Worm (Caenorhabditis elegans) whole organism, mixed stage, embryonic: ENCODE measurements around the gene F18E3.13.

Experiments used
- M03D4.4 ChIP-seq: sonication (generic microtip); optimal IDR thresholded peaks from 2 replicates; lab custom pipeline; 2017; ENCODE audit warnings: mild to moderate bottlenecking, missing genetic modification characterization, missing compliant biosample characterization
- bed-3 ChIP-seq: fragments of 200-800 bp; sonication (Bioruptor generic); optimal IDR thresholded peaks from 3 replicates; lab custom pipeline; 2018; ENCODE audit warnings: mild to moderate bottlenecking, missing genetic modification characterization, moderate library complexity, missing compliant biosample characterization
- ceh-43 ChIP-seq: fragments of 200-800 bp; sonication (Bioruptor generic); optimal IDR thresholded peaks from 2 replicates; lab custom pipeline; 2018; ENCODE audit warnings: mild to moderate bottlenecking, missing genetic modification characterization, moderate library complexity, missing compliant biosample characterization
- ceh-83 ChIP-seq: fragments of 200-800 bp; sonication (Bioruptor generic); optimal IDR thresholded peaks from 2 replicates; lab custom pipeline; 2018; ENCODE audit warnings: mild to moderate bottlenecking, missing genetic modification characterization, missing compliant biosample characterization
- ces-1 ChIP-seq: fragments of 150-350 bp; optimal IDR thresholded peaks from 2 replicates; lab custom pipeline; 2014; ENCODE audit warnings: missing biosample characterization, missing genetic modification reagents, missing genetic modification characterization
- cnd-1 ChIP-seq: fragments of 200-800 bp; sonication (Bioruptor generic); optimal IDR thresholded peaks from 2 replicates; lab custom pipeline; 2018; ENCODE audit warnings: mild to moderate bottlenecking, missing genetic modification characterization, missing compliant biosample characterization
- drap-1 ChIP-seq: fragments of 200-800 bp; sonication (Bioruptor generic); optimal IDR thresholded peaks from 3 replicates; lab custom pipeline; 2018; ENCODE audit warnings: mild to moderate bottlenecking, missing genetic modification characterization, missing compliant biosample characterization
- elt-1 ChIP-seq: sonication (generic microtip); optimal IDR thresholded peaks from 2 replicates; lab custom pipeline; 2017; ENCODE audit warnings: missing genetic modification characterization, mild to moderate bottlenecking, missing compliant biosample characterization, antibody characterized with exemption, moderate library complexity, borderline replicate concordance; ENCODE audit not compliant: insufficient read depth
- elt-3 ChIP-seq: fragments of 150-350 bp; optimal IDR thresholded peaks from 2 replicates; lab custom pipeline; 2014; ENCODE audit warnings: missing biosample characterization, missing genetic modification characterization
- ham-2 ChIP-seq: fragments of 200-800 bp; sonication (Bioruptor generic); optimal IDR thresholded peaks from 2 replicates; lab custom pipeline; 2018; ENCODE audit warnings: mild to moderate bottlenecking, missing genetic modification characterization, missing compliant biosample characterization
- lin-13 ChIP-seq: fragments of 150-350 bp; optimal IDR thresholded peaks from 2 replicates; lab custom pipeline; 2014; ENCODE audit warnings: missing biosample characterization, missing genetic modification characterization
- lin-32 ChIP-seq: fragments of 200-800 bp; sonication (Bioruptor generic); optimal IDR thresholded peaks from 2 replicates; lab custom pipeline; 2018; ENCODE audit warnings: mild to moderate bottlenecking, missing genetic modification characterization, missing compliant biosample characterization
- lsy-2 ChIP-seq: fragments of 150-350 bp; optimal IDR thresholded peaks from 2 replicates; lab custom pipeline; 2014; ENCODE audit warnings: missing biosample characterization, missing genetic modification characterization
- mab-5 ChIP-seq: fragments of 150-350 bp; optimal IDR thresholded peaks from 2 replicates; lab custom pipeline; 2014; ENCODE audit warnings: missing biosample characterization, missing genetic modification characterization
- mep-1 ChIP-seq: fragments of 150-350 bp; optimal IDR thresholded peaks from 2 replicates; lab custom pipeline; 2017; ENCODE audit warnings: missing biosample characterization, missing genetic modification reagents, missing genetic modification characterization, inconsistent platforms
- mls-2 ChIP-seq: sonication (generic microtip); optimal IDR thresholded peaks from 2 replicates; lab custom pipeline; 2016; ENCODE audit warnings: mild to moderate bottlenecking, missing genetic modification characterization, moderate library complexity, missing compliant biosample characterization
- nhr-2 ChIP-seq: fragments of 150-350 bp; optimal IDR thresholded peaks from 2 replicates; lab custom pipeline; 2014; ENCODE audit warnings: missing biosample characterization, missing genetic modification characterization
- nhr-237 ChIP-seq: fragments of 150-350 bp; optimal IDR thresholded peaks from 2 replicates; lab custom pipeline; 2014; ENCODE audit warnings: missing biosample characterization, missing genetic modification characterization
- nhr-28 ChIP-seq: fragments of 150-350 bp; optimal IDR thresholded peaks from 2 replicates; lab custom pipeline; 2014; ENCODE audit warnings: missing biosample characterization, missing genetic modification characterization
- nhr-76 ChIP-seq: sonication (generic microtip); optimal IDR thresholded peaks from 2 replicates; lab custom pipeline; 2017; ENCODE audit warnings: missing biosample characterization, missing genetic modification characterization
- pha-4 ChIP-seq: fragments of 150-350 bp; optimal IDR thresholded peaks from 2 replicates; lab custom pipeline; 2018; ENCODE audit warnings: missing biosample characterization, missing genetic modification reagents, missing genetic modification characterization
- sem-2 ChIP-seq: fragments of 200-800 bp; sonication (Bioruptor generic); optimal IDR thresholded peaks from 2 replicates; lab custom pipeline; 2018; ENCODE audit warnings: mild to moderate bottlenecking, missing genetic modification characterization, missing compliant biosample characterization
- sptf-1 ChIP-seq: sonication (generic microtip); optimal IDR thresholded peaks from 2 replicates; lab custom pipeline; 2017; ENCODE audit warnings: mild to moderate bottlenecking, missing genetic modification characterization, moderate library complexity, missing compliant biosample characterization
- tbx-8 ChIP-seq: fragments of 200-800 bp; sonication (Bioruptor generic); optimal IDR thresholded peaks from 2 replicates; lab custom pipeline; 2018; ENCODE audit warnings: mild to moderate bottlenecking, missing genetic modification characterization, moderate library complexity, missing compliant biosample characterization
- unc-120 ChIP-seq: sonication (generic microtip); optimal IDR thresholded peaks from 2 replicates; lab custom pipeline; 2017; ENCODE audit warnings: missing genetic modification characterization, missing compliant biosample characterization; ENCODE audit not compliant: poor library complexity, severe bottlenecking
- unc-39 ChIP-seq: fragments of 150-350 bp; optimal IDR thresholded peaks from 2 replicates; lab custom pipeline; 2014; ENCODE audit warnings: missing biosample characterization, missing genetic modification characterization
- unc-62 ChIP-seq: fragments of 150-350 bp; optimal IDR thresholded peaks from 2 replicates; lab custom pipeline; 2014; ENCODE audit warnings: missing biosample characterization, missing genetic modification reagents, missing genetic modification characterization
- zip-8 ChIP-seq: fragments of 150-350 bp; optimal IDR thresholded peaks from 2 replicates; lab custom pipeline; 2014; ENCODE audit warnings: missing biosample characterization, missing genetic modification characterization

Gene F18E3.13

DNA sequence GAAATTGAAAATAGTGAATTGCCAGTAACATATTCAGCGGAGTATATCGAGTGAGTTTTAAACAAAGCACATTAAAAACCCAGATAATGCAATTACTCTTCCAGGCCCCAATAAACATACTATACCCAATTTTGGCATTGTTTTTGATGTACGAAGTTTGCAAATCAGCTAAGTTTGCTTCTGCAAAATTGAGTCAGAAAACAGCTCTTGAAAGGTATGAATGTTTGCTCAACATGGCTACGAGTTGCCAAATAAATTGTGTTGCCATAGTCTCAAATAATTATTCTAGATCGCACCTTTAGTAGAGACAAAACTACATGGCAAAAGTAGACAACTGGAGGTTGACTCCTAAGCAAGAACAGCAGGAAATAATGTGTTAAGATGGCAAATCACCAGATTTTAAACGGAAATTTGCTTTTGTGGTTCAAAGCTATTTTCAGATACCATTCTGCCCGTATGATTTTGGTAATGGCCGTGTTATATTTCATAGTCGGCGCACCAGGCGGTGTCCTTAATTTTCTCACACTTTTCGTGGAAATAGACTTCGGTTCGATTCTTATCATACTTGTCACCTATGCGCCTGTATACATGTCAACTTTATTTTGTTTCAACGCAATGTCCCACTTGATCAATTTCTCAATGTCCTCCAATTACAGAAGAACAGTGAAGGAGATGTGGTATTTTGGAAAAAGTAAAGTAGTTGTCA lies 16.6 kb downstream of the F18E3.13 start:
- no peak for TF ChIP-seq mep-1 (tag; lab: Kevin White, UChicago)
- TF ChIP-seq nhr-76 (tag; lab: Kevin White, UChicago): no peak
- TF ChIP-seq pha-4 (tag; lab: Kevin White, UChicago): no peak
- TF ChIP-seq ceh-43 (GFP tag; lab: Kevin White, UChicago): no peak
- no peak for TF ChIP-seq unc-120
- no peak for TF ChIP-seq cnd-1 (tag; lab: Kevin White, UChicago)
- TF ChIP-seq M03D4.4 (tag; lab: Kevin White, UChicago): no peak
- TF ChIP-seq bed-3 (GFP tag; lab: Kevin White, UChicago): no peak
- TF ChIP-seq ces-1 (GFP tag; lab: Kevin White, UChicago): no peak

DNA sequence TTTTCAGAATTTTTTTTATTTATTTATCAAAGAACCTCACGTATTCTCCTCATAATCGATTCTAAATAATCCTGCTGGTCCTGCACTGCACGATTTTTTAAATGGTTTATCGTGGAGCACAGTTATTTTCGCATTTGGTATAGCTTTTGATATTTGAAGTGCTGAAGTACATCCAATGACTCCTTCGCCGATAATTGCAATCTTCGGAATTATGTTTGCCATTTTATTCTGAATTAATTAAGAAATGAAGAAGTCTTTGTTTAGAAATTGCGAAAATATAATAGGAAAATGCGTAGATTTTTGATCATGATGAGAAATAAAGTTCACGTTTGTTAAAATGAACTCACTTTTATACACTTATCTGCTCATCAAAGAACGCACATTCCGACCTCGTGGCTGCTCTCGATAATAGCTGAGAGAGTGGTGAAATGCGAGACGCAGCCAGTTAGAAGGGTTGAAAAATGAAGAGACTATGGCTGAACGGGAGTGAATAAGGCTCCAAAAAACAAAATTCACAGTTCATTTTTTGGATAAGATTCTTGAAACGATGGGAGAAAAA lies 18.9 kb downstream of the F18E3.13 start:
- no peak for TF ChIP-seq unc-120
- TF ChIP-seq sptf-1 (tag; lab: Kevin White, UChicago): no peak
- TF ChIP-seq nhr-28 (tag; lab: Kevin White, UChicago): no peak
- no peak for TF ChIP-seq lsy-2 (tag; lab: Kevin White, UChicago)
- TF ChIP-seq drap-1 (GFP tag; lab: Kevin White, UChicago): no peak
- TF ChIP-seq lin-13 (tag; lab: Kevin White, UChicago): no peak

DNA sequence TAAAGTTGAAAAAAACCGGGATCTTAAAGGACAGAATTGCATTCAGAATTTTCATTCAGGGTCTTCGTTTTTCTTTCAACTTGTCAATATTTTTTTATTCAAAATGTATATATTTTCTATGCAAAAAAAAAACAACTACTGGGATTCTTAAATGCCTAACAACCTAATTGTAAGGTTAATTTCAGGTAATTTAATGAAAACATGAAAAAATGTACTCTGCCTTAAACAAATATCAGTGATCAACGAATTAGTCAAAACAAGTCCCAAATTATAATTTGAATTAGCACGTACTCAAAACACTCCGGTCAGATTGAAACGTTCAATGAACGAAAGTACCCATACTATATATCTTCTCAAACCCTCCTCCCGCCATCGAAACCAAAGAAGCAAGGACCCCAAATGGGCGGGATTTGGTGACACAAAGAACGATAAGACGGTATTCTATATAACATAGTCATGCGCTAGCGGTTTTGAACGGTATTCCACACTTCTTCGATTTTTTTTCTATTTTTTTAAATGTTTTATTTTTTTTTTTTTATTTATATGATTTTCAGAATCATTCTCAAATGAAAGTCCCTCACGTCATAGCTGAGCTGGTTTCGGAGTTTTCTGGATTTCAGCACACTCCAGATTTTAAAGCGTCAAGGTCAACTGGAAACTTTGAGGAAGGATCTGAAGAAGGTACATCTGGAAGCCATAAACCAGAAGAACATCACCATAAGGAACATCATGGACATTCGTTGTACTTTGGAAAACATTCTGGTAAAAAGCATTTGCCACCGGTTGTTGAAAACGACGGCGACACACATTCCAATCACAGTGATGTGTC lies 19.6 kb downstream of the F18E3.13 start, which contains the start of the genes ddo-2 and F25E5.8:
Gene ddo-2, minus strand, starts transcription at position 330 of the 829 bp plus-strand sequence.
Gene F25E5.8, plus strand, starts transcription at position 555 of the 829 bp plus-strand sequence.
- TF ChIP-seq zip-8: no peak
- TF ChIP-seq ces-1 (GFP tag; lab: Kevin White, UChicago): no peak
- no peak for TF ChIP-seq sptf-1 (tag; lab: Kevin White, UChicago)
- no peak for TF ChIP-seq lin-13 (tag; lab: Kevin White, UChicago)
- TF ChIP-seq, all 35 proteins: peak for 0

DNA sequence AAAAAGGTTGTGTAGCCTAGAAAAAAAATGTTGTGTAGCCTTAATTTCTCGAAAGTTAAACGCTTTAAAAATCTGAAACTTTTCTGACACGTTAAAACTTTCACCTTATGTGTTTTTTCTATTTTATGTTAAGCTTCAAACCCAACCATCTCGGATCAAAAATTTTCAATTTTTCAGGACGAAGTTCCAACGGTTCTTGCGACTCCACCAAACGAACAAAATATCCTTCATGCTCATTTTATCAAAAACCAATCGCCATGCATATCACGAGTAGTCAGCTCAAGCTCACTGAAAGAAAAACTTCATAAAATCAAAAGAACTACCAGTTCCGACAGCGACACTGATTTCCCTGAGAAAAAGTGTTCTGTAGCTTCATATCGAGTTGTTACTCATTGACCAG lies 20.5 kb downstream of the F18E3.13 start:
- TF ChIP-seq unc-62 (GFP tag; lab: Kevin White, UChicago) (no peak), sem-2 (GFP tag; lab: Kevin White, UChicago) (no peak), nhr-76 (tag; lab: Kevin White, UChicago) (no peak), tbx-8 (no peak), mab-5 (no peak), M03D4.4 (tag; lab: Kevin White, UChicago) (no peak), drap-1 (GFP tag; lab: Kevin White, UChicago) (no peak), mep-1 (tag; lab: Kevin White, UChicago) (no peak)

DNA sequence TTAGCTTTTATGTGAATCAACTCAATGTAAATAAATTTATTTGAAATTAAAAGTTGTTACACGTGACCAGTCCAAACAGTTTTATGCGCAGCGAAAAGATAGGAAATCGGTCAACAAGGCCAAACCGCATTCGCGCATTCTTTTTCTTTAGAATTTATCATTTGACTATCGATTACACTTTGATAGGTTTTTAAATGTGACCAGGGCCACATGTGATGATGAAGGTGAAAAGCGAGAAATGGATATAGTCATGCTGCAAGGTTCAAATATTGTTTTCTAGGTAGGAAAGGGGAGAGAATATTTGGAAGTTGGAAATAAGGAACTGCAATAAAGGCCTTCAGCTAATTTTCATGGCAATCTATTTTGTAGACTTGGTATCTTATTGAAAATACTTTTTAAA lies 20.9 kb downstream of the F18E3.13 start:
- no peak for TF ChIP-seq elt-3 (tag; lab: Kevin White, UChicago)
- TF ChIP-seq cnd-1 (tag; lab: Kevin White, UChicago): no peak
- no peak for TF ChIP-seq elt-1 (tag; lab: Kevin White, UChicago)
- TF ChIP-seq nhr-2 (tag; lab: Kevin White, UChicago): no peak
- no peak for TF ChIP-seq ham-2 (GFP tag; lab: Kevin White, UChicago)
- TF ChIP-seq ceh-83: no peak
- no peak for TF ChIP-seq drap-1 (GFP tag; lab: Kevin White, UChicago)
- no peak for TF ChIP-seq lin-13 (tag; lab: Kevin White, UChicago)
- TF ChIP-seq mep-1 (tag; lab: Kevin White, UChicago): no peak
- TF ChIP-seq unc-39: no peak
- no peak for TF ChIP-seq bed-3 (GFP tag; lab: Kevin White, UChicago)
- TF ChIP-seq nhr-237: no peak
- TF ChIP-seq zip-8: no peak
- TF ChIP-seq tbx-8: no peak
- no peak for TF ChIP-seq mab-5
- no peak for TF ChIP-seq unc-120
- TF ChIP-seq lin-32 (GFP tag; lab: Kevin White, UChicago): no peak
- no peak for TF ChIP-seq mls-2 (tag; lab: Kevin White, UChicago)
- no peak for TF ChIP-seq sem-2 (GFP tag; lab: Kevin White, UChicago)
- no peak for TF ChIP-seq ceh-43 (GFP tag; lab: Kevin White, UChicago)
